Worm (Caenorhabditis elegans): Measurements from ENCODE around the gene acbp-5.

Gene acbp-5

ce11 chrIII:13606016-13606530, 35.4 kb downstream of the acbp-5 start, which contains the start of gene act-5:
Gene act-5, minus strand, starts transcription at chrIII:13606066.
- TF ChIP-seq ztf-11 (tag; optimal IDR thresholded peaks at IDR 0.05) (no peak), ceh-39 (tag; optimal IDR thresholded peaks at IDR 0.05) (no peak), ceh-43 (GFP tag; optimal IDR thresholded peaks at IDR 0.05) (no peak), hlh-1 (tag; optimal IDR thresholded peaks at IDR 0.05) (no peak), nhr-12 (tag; optimal IDR thresholded peaks at IDR 0.05) (no peak), mep-1 (tag; optimal IDR thresholded peaks at IDR 0.05) (no peak), M03D4.4 (tag; optimal IDR thresholded peaks at IDR 0.05) (no peak), elt-3 (tag; optimal IDR thresholded peaks at IDR 0.05) (no peak), ham-2 (GFP tag; optimal IDR thresholded peaks at IDR 0.05) (no peak), drap-1 (GFP tag; optimal IDR thresholded peaks at IDR 0.05) (no peak), unc-120 (tag; optimal IDR thresholded peaks at IDR 0.05; ENCODE audit: poor library complexity, severe bottlenecking) (no peak), lin-13 (tag; optimal IDR thresholded peaks at IDR 0.05) (no peak), nhr-76 (tag; optimal IDR thresholded peaks at IDR 0.05) (no peak), ces-1 (GFP tag; optimal IDR thresholded peaks at IDR 0.05) (no peak), unc-62 (GFP tag; optimal IDR thresholded peaks at IDR 0.05) (no peak), zip-8 (tag; optimal IDR thresholded peaks at IDR 0.05) (no peak), bed-3 (GFP tag; optimal IDR thresholded peaks at IDR 0.05) (no peak), snpc-4 (tag; optimal IDR thresholded peaks at IDR 0.05) (no peak), sem-2 (GFP tag; optimal IDR thresholded peaks at IDR 0.05) (no peak)

ce11 chrIII:13604834-13605233, 36.7 kb downstream of the acbp-5 start:
- TF ChIP-seq ham-2 (GFP tag; optimal IDR thresholded peaks at IDR 0.05): no peak
- TF ChIP-seq ceh-43 (GFP tag; optimal IDR thresholded peaks at IDR 0.05): no peak
- TF ChIP-seq nhr-76 (tag; optimal IDR thresholded peaks at IDR 0.05): no peak
- TF ChIP-seq sptf-1 (tag; optimal IDR thresholded peaks at IDR 0.05): no peak
- TF ChIP-seq unc-62 (GFP tag; optimal IDR thresholded peaks at IDR 0.05): no peak
- TF ChIP-seq zip-8 (tag; optimal IDR thresholded peaks at IDR 0.05): no peak
- TF ChIP-seq unc-120 (tag; optimal IDR thresholded peaks at IDR 0.05; ENCODE audit: poor library complexity, severe bottlenecking): no peak
- TF ChIP-seq lin-32 (GFP tag; optimal IDR thresholded peaks at IDR 0.05): no peak
- no peak for TF ChIP-seq elt-1 (tag; optimal IDR thresholded peaks at IDR 0.05; ENCODE audit: borderline replicate concordance, insufficient read depth)
- no peak for TF ChIP-seq M03D4.4 (tag; optimal IDR thresholded peaks at IDR 0.05)

ce11 chrIII:13600254-13600653, 41.2 kb downstream of the acbp-5 start:
- no peak for TF ChIP-seq elt-3 (tag; optimal IDR thresholded peaks at IDR 0.05)
- TF ChIP-seq sem-2 (GFP tag; optimal IDR thresholded peaks at IDR 0.05): no peak
- TF ChIP-seq M03D4.4 (tag; optimal IDR thresholded peaks at IDR 0.05): no peak
- TF ChIP-seq nhr-2 (tag; optimal IDR thresholded peaks at IDR 0.05): no peak
- no peak for TF ChIP-seq unc-120 (tag; optimal IDR thresholded peaks at IDR 0.05; ENCODE audit: poor library complexity, severe bottlenecking)
- no peak for TF ChIP-seq blmp-1 (tag; optimal IDR thresholded peaks at IDR 0.05)
- TF ChIP-seq ham-2 (GFP tag; optimal IDR thresholded peaks at IDR 0.05): no peak
- TF ChIP-seq lin-13 (tag; optimal IDR thresholded peaks at IDR 0.05): no peak
- TF ChIP-seq cnd-1 (tag; optimal IDR thresholded peaks at IDR 0.05): no peak
- no peak for TF ChIP-seq lsy-2 (tag; optimal IDR thresholded peaks at IDR 0.05)
- TF ChIP-seq ceh-43 (GFP tag; optimal IDR thresholded peaks at IDR 0.05): no peak
- TF ChIP-seq unc-62 (GFP tag; optimal IDR thresholded peaks at IDR 0.05): no peak

Data from whole organism, mixed stage, embryonic.